Fruit fly (Drosophila melanogaster) whole organism, embryonic: ENCODE measurements around the gene CG7058.

Source experiments
- Asciz ChIP-seq: fragments of 200-800 bp; sonication (Bioruptor generic); optimal IDR thresholded peaks from 2 replicates; lab custom pipeline; 2017; ENCODE audit warnings: missing biosample characterization, mild to moderate bottlenecking, missing genetic modification characterization, missing genetic modification reagents
- Atf6 ChIP-seq: fragments of 200-800 bp; sonication (Bioruptor generic); IDR thresholded peaks from 2 replicates; pipeline ENCODE4 v1.3.6; 2022; ENCODE audit warnings: missing biosample characterization, missing genetic modification characterization
- BEAF-32 ChIP-seq: fragments of 200-800 bp; sonication (Bioruptor generic); optimal IDR thresholded peaks from 3 replicates; lab custom pipeline; 2017; ENCODE audit warnings: missing biosample characterization, missing genetic modification characterization, mild to moderate bottlenecking, moderate library complexity, missing genetic modification reagents
- CG1024 ChIP-seq: fragments of 200-800 bp; sonication (Bioruptor generic); IDR thresholded peaks from 2 replicates; pipeline ENCODE4 v1.3.6; 2022; ENCODE audit warnings: missing biosample characterization, missing genetic modification characterization
- CG10366 ChIP-seq: fragments of 200-800 bp; sonication (Bioruptor generic); IDR thresholded peaks from 2 replicates; pipeline ENCODE4 v1.3.6; 2022; ENCODE audit warnings: missing biosample characterization, missing genetic modification characterization
- CG10959 ChIP-seq: fragments of 200-800 bp; sonication (Bioruptor generic); IDR thresholded peaks from 2 replicates; pipeline ENCODE4 v1.3.6; 2022; ENCODE audit warnings: missing biosample characterization, missing genetic modification characterization
- CG11247 ChIP-seq: fragments of 200-800 bp; sonication (Bioruptor generic); IDR thresholded peaks from 2 replicates; pipeline ENCODE4 v1.3.6; 2022; ENCODE audit warnings: missing biosample characterization, missing genetic modification characterization
- CG12391 ChIP-seq: fragments of 200-800 bp; sonication (Bioruptor generic); optimal IDR thresholded peaks from 3 replicates; lab custom pipeline; 2018; ENCODE audit warnings: missing biosample characterization, mild to moderate bottlenecking, missing genetic modification characterization, moderate library complexity
- CG12744 ChIP-seq: fragments of 200-800 bp; sonication (Bioruptor generic); optimal IDR thresholded peaks from 2 replicates; lab custom pipeline; 2016; ENCODE audit warnings: missing biosample characterization, missing genetic modification characterization
- CG13624 ChIP-seq: fragments of 200-800 bp; sonication (Bioruptor generic); optimal IDR thresholded peaks from 2 replicates; lab custom pipeline; 2016; ENCODE audit warnings: missing biosample characterization, missing genetic modification characterization
- CG13775 ChIP-seq: fragments of 200-800 bp; sonication (Bioruptor generic); optimal IDR thresholded peaks from 3 replicates; lab custom pipeline; 2017; ENCODE audit warnings: missing biosample characterization, mild to moderate bottlenecking, missing genetic modification characterization
- CG17802 ChIP-seq: fragments of 200-800 bp; sonication (Bioruptor generic); optimal IDR thresholded peaks from 2 replicates; lab custom pipeline; 2018; ENCODE audit warnings: missing biosample characterization, mild to moderate bottlenecking, missing genetic modification characterization, moderate library complexity
- CG17829 ChIP-seq: fragments of 200-800 bp; optimal IDR thresholded peaks from 2 replicates; lab custom pipeline; 2019; ENCODE audit warnings: missing biosample characterization, mild to moderate bottlenecking, missing genetic modification characterization, moderate library complexity
- CG18599 ChIP-seq: fragments of 200-800 bp; sonication (Bioruptor generic); optimal IDR thresholded peaks from 3 replicates; lab custom pipeline; 2017; ENCODE audit warnings: missing biosample characterization, missing genetic modification characterization, mild to moderate bottlenecking, moderate library complexity, missing genetic modification reagents
- CG31365 ChIP-seq: fragments of 200-800 bp; sonication (Bioruptor generic); optimal IDR thresholded peaks from 2 replicates; lab custom pipeline; 2018; ENCODE audit warnings: missing biosample characterization, mild to moderate bottlenecking, missing genetic modification characterization
- CG34224 ChIP-seq: fragments of 200-800 bp; sonication (Bioruptor generic); IDR thresholded peaks from 3 replicates; pipeline ENCODE4 v1.3.6; 2022; ENCODE audit warnings: missing biosample characterization, missing genetic modification characterization; ENCODE audit not compliant: partially characterized antibody
- CG4617 ChIP-seq: fragments of 200-800 bp; sonication (Bioruptor generic); optimal IDR thresholded peaks from 3 replicates; lab custom pipeline; 2016; ENCODE audit warnings: missing biosample characterization, missing genetic modification characterization, borderline replicate concordance
- CG6272 ChIP-seq: fragments of 200-800 bp; sonication (Bioruptor generic); IDR thresholded peaks from 2 replicates; pipeline ENCODE4 v1.3.6; 2022; ENCODE audit warnings: missing biosample characterization, missing genetic modification characterization
- CG6654 ChIP-seq: fragments of 200-800 bp; sonication (Bioruptor generic); optimal IDR thresholded peaks from 2 replicates; lab custom pipeline; 2017; ENCODE audit warnings: missing biosample characterization, mild to moderate bottlenecking, missing genetic modification characterization
- CG8290 ChIP-seq, 3 experiments: fragments of 200-800 bp; sonication (Bioruptor generic); optimal IDR thresholded peaks; 2 replicates each; lab custom pipeline; 2016 to 2019; ENCODE audit warnings: missing biosample characterization in 3 of 3, missing genetic modification characterization in 3 of 3, mild to moderate bottlenecking in 2 of 3, moderate library complexity in 1 of 3
- CG9437 ChIP-seq: fragments of 200-800 bp; sonication (Bioruptor generic); optimal IDR thresholded peaks from 2 replicates; lab custom pipeline; 2018; ENCODE audit warnings: missing biosample characterization, mild to moderate bottlenecking, missing genetic modification characterization
- CG9609 ChIP-seq: fragments of 200-800 bp; sonication (Bioruptor generic); optimal IDR thresholded peaks from 3 replicates; lab custom pipeline; 2016; ENCODE audit warnings: missing biosample characterization, missing genetic modification characterization
- CG9817 ChIP-seq: fragments of 200-800 bp; sonication (Bioruptor generic); optimal IDR thresholded peaks from 2 replicates; lab custom pipeline; 2018; ENCODE audit warnings: missing biosample characterization, mild to moderate bottlenecking, missing genetic modification characterization, moderate library complexity
- CrebB ChIP-seq: fragments of 200-800 bp; sonication (Bioruptor generic); optimal IDR thresholded peaks from 3 replicates; lab custom pipeline; 2018; ENCODE audit warnings: missing biosample characterization, mild to moderate bottlenecking, missing genetic modification characterization
- Dll ChIP-seq: fragments of 200-800 bp; sonication (Bioruptor generic); IDR thresholded peaks from 4 replicates; pipeline ENCODE4 v1.3.6; 2022; ENCODE audit warnings: missing biosample characterization, missing genetic modification characterization; ENCODE audit not compliant: partially characterized antibody
- E2f1 ChIP-seq: fragments of 200-800 bp; sonication (Bioruptor generic); IDR thresholded peaks from 2 replicates; pipeline ENCODE4 v1.3.6; 2022; ENCODE audit warnings: missing biosample characterization, missing genetic modification characterization
- HHEX ChIP-seq: fragments of 200-800 bp; sonication (Bioruptor generic); optimal IDR thresholded peaks from 3 replicates; lab custom pipeline; 2017; ENCODE audit warnings: missing biosample characterization, mild to moderate bottlenecking, missing genetic modification characterization, missing genetic modification reagents
- MBD-R2 ChIP-seq: fragments of 200-800 bp; sonication (Bioruptor generic); IDR thresholded peaks from 2 replicates; pipeline ENCODE4 v1.3.6; 2022; ENCODE audit warnings: missing biosample characterization, missing genetic modification characterization
- Scr ChIP-seq: fragments of 200-800 bp; sonication (Bioruptor generic); IDR thresholded peaks from 2 replicates; pipeline ENCODE4 v1.3.6; 2022; ENCODE audit warnings: missing biosample characterization, missing genetic modification characterization; ENCODE audit not compliant: partially characterized antibody
- Stat92E ChIP-seq, 3 experiments: fragments of >200 bp in 2 of 3; fragments of 200-800 bp in 1 of 3; sonication (Bioruptor generic) in 1 of 3; optimal IDR thresholded peaks; 2 replicates each; lab custom pipeline; 2017 to 2019; ENCODE audit warnings: missing biosample characterization in 3 of 3, missing genetic modification characterization in 3 of 3, mild to moderate bottlenecking in 1 of 3, moderate library complexity in 1 of 3
- ap ChIP-seq: fragments of 200-800 bp; sonication (Bioruptor generic); IDR thresholded peaks from 2 replicates; pipeline ENCODE4 v1.3.6; 2022; ENCODE audit warnings: missing biosample characterization, missing genetic modification characterization
- ase ChIP-seq: fragments of 200-800 bp; sonication (Bioruptor generic); IDR thresholded peaks from 3 replicates; pipeline ENCODE4 v1.3.6; 2022; ENCODE audit warnings: missing biosample characterization, missing genetic modification characterization
- cato ChIP-seq: fragments of 200-800 bp; sonication (Bioruptor generic); optimal IDR thresholded peaks from 2 replicates; lab custom pipeline; 2016; ENCODE audit warnings: missing biosample characterization, missing genetic modification characterization, borderline replicate concordance
- crc ChIP-seq: fragments of 200-800 bp; sonication (Bioruptor generic); optimal IDR thresholded peaks from 2 replicates; lab custom pipeline; 2016; ENCODE audit warnings: missing biosample characterization, missing genetic modification characterization
- dati ChIP-seq: fragments of 200-800 bp; sonication (Bioruptor generic); IDR thresholded peaks from 2 replicates; pipeline ENCODE4 v1.3.6; 2022; ENCODE audit warnings: missing biosample characterization, missing genetic modification characterization
- fd3F ChIP-seq: fragments of 200-800 bp; sonication (Bioruptor generic); optimal IDR thresholded peaks from 2 replicates; lab custom pipeline; 2018; ENCODE audit warnings: missing biosample characterization, mild to moderate bottlenecking, missing genetic modification characterization, moderate library complexity
- gcm ChIP-seq: fragments of 200-800 bp; sonication (Bioruptor generic); optimal IDR thresholded peaks from 2 replicates; lab custom pipeline; 2019; ENCODE audit warnings: missing biosample characterization, mild to moderate bottlenecking, missing genetic modification characterization, moderate library complexity
- inv ChIP-seq: fragments of 200-800 bp; sonication (Bioruptor generic); IDR thresholded peaks from 2 replicates; pipeline ENCODE4 v1.3.6; 2022; ENCODE audit warnings: missing biosample characterization, missing genetic modification characterization; ENCODE audit not compliant: partially characterized antibody
- pfk ChIP-seq: fragments of 200-800 bp; sonication (Bioruptor generic); optimal IDR thresholded peaks from 2 replicates; lab custom pipeline; 2018; ENCODE audit warnings: missing biosample characterization, mild to moderate bottlenecking, missing genetic modification characterization, moderate library complexity
- sd ChIP-seq: fragments of 200-800 bp; sonication (Bioruptor generic); optimal IDR thresholded peaks from 3 replicates; lab custom pipeline; 2018; ENCODE audit warnings: missing biosample characterization, mild to moderate bottlenecking, missing genetic modification characterization, moderate library complexity
- slou ChIP-seq: fragments of 200-800 bp; sonication (Bioruptor generic); optimal IDR thresholded peaks from 3 replicates; lab custom pipeline; 2016; ENCODE audit warnings: missing biosample characterization, missing genetic modification characterization
- sna ChIP-seq: fragments of 200-800 bp; sonication (Bioruptor generic); IDR thresholded peaks from 2 replicates; pipeline ENCODE4 v1.3.6; 2022; ENCODE audit warnings: missing biosample characterization, missing genetic modification characterization; ENCODE audit not compliant: partially characterized antibody
- stc ChIP-seq: fragments of 200-800 bp; sonication (Bioruptor generic); IDR thresholded peaks from 2 replicates; pipeline ENCODE4 v1.3.6; 2022; ENCODE audit warnings: missing biosample characterization, missing genetic modification characterization
- tio ChIP-seq: fragments of 200-800 bp; sonication (Bioruptor generic); optimal IDR thresholded peaks from 2 replicates; lab custom pipeline; 2017; ENCODE audit warnings: missing biosample characterization, missing genetic modification characterization, inconsistent platforms

The CG7058 gene

DNA sequence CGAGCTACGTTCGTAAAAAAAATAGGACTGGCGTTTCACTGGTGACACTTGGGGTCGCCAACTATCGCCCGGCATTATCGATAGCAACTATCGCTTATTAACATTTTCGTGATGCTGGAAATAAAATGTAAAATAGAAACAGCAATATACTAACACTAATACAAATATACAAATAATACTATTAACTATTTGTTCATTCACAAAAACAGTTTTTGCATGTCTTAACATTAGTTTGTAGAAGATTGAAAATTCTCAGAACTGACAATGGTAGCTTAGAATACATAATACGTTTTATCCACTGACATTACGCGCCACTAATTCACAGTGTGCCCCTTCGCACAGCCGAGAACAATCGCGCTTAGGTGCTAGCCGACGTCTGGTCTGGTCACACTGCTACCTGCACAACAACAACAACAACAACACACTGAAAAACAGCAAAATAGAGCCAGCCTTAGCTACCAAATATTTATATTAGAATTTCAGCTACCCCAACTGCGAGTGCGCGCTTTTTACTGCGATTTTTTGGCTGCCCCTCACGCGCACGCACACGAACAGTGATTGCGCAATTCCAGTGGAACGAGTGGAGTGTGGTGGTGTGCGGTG, 18.2 kb upstream of the CG7058 start, which contains the start of the genes CG6961 and S6KL (continued):
- TF ChIP-seq CG9817 (tag; lab: Kevin White, UChicago) = peak; percentile 30
- peak; percentile 93 for TF ChIP-seq BEAF-32
- peak; percentile 79 for TF ChIP-seq inv
- peak; percentile 67 for TF ChIP-seq CG17802 (tag; lab: Kevin White, UChicago)
- TF ChIP-seq ap (GFP tag; lab: Robert Waterston, UW) = no peak
- 0 out of 2 replicates have a peak, but pooled peaks have one; percentile 59 for TF ChIP-seq sna
- no peak for TF ChIP-seq HHEX
- TF ChIP-seq CG6654 (GFP tag; lab: Kevin White, UChicago) = no peak
- TF ChIP-seq CG13624 = no peak
- no peak for TF ChIP-seq ase (GFP tag; lab: Robert Waterston, UW)
- TF ChIP-seq dati (GFP tag; lab: Robert Waterston, UW) = no peak
- peak; percentile 18 for TF ChIP-seq CG17829 (tag; lab: Kevin White, UChicago)
- peak; percentile 61; the same call in 2 of the 3 replicates for TF ChIP-seq CG34224 (GFP tag; lab: Robert Waterston, UW)
- TF ChIP-seq Dll (GFP tag; lab: Robert Waterston, UW) = peak; percentile 86
- peak; percentile 19 for TF ChIP-seq CG13775 (GFP tag; lab: Kevin White, UChicago)
- 0 out of 2 replicates have a peak, but pooled peaks have one; percentile 34 for TF ChIP-seq CG1024 (GFP tag; lab: Robert Waterston, UW)

- TF ChIP-seq Stat92E (GFP tag; optimal IDR thresholded peaks at IDR 0.05; lab: Kevin White, UChicago) (no peak), tio (GFP tag; lab: Kevin White, UChicago) (peak; percentile 80), CG18599 (GFP tag; lab: Kevin White, UChicago) (peak; percentile 69), CrebB (tag; lab: Kevin White, UChicago) (no peak), Scr (no peak), cato (GFP tag; lab: Kevin White, UChicago) (peak; percentile 44), CG10366 (GFP tag; lab: Robert Waterston, UW) (no peak), CG1024 (GFP tag; lab: Robert Waterston, UW) (no peak), E2f1 (GFP tag; lab: Robert Waterston, UW) (0 out of 2 replicates have a peak, but pooled peaks have one; percentile 32), CG9437 (GFP tag; lab: Kevin White, UChicago) (peak; percentile 57), CG8290 (GFP tag; optimal IDR thresholded peaks at IDR 0.05; lab: Kevin White, UChicago) (no peak), CG8290 (tag; optimal IDR thresholded peaks at IDR 0.05; lab: Kevin White, UChicago) (peak in 1 of 2 experiments; percentile 44), stc (no peak), pfk (GFP tag; lab: Kevin White, UChicago) (peak; percentile 80), CG10959 (no peak), fd3F (GFP tag; lab: Kevin White, UChicago) (peak; percentile 1), CG9609 (GFP tag; lab: Kevin White, UChicago) (peak; percentile 44), crc (peak; percentile 6), CG11247 (GFP tag; lab: Robert Waterston, UW) (0 out of 2 replicates have a peak, but pooled peaks have one; percentile 24), CG12391 (tag; lab: Kevin White, UChicago) (peak; percentile 66), CG12744 (GFP tag; lab: Kevin White, UChicago) (peak; percentile 50), slou (peak; percentile 27), gcm (GFP tag; lab: Kevin White, UChicago) (peak; percentile 50), CG4617 (no peak), ap (GFP tag; lab: Robert Waterston, UW) (no peak), CG31365 (tag; lab: Kevin White, UChicago) (no peak), Atf6 (GFP tag; lab: Robert Waterston, UW) (peak; percentile 39; the same call in 1 of the 2 replicates), MBD-R2 (GFP tag; lab: Robert Waterston, UW) (no peak), CG17802 (tag; lab: Kevin White, UChicago) (no peak), CG6272 (GFP tag; lab: Robert Waterston, UW) (peak; percentile 34; the same call in 1 of the 2 replicates), sd (tag; lab: Kevin White, UChicago) (peak; percentile 55), Asciz (GFP tag; lab: Kevin White, UChicago) (peak; percentile 49)
These were observed 16.9 kb upstream of the CG7058 start for dm6 chrX:18789353-18790210.
